Worm (Caenorhabditis elegans) whole organism, L1 larva: ENCODE measurements around the gene C50C3.19.

ENCODE experiments used
- aly-2 ChIP-seq: fragments of 150-350 bp; optimal IDR thresholded peaks from 2 replicates; lab custom pipeline; 2014; ENCODE audit warnings: missing biosample characterization, missing genetic modification characterization
- ama-1 ChIP-seq: fragments of 150-350 bp; optimal IDR thresholded peaks from 2 replicates; lab custom pipeline; 2014
- elt-2 ChIP-seq: sonication (generic microtip); optimal IDR thresholded peaks from 2 replicates; lab custom pipeline; 2016; ENCODE audit warnings: missing genetic modification characterization, mild to moderate bottlenecking, inconsistent platforms, missing compliant biosample characterization, missing genetic modification reagents

ce11 chrIII:8178924-8179323, 11.7 kb upstream of the C50C3.19 start, which contains the start of gene C50C3.5:
- TF ChIP-seq elt-2 (tag; lab: Kevin White, UChicago) (no peak), ama-1 (no peak), aly-2 (tag; lab: Kevin White, UChicago) (no peak)
